Fruit fly (Drosophila melanogaster): ENCODE data around the gene cysu.

Gene cysu

dm6 chr3R:17415439-17415838, 10.1 kb upstream of the cysu start, which contains the start of gene CG5866:
TSS of gene CG5866 (plus strand) at chr3R:17415739.
- TF ChIP-seq pan (optimal IDR thresholded peaks at IDR 0.05) (no peak), usp (GFP tag; optimal IDR thresholded peaks at IDR 0.05) (no peak), Dll (optimal IDR thresholded peaks at IDR 0.05) (no peak), EcR (GFP tag; optimal IDR thresholded peaks at IDR 0.05) (no peak), psq (optimal IDR thresholded peaks at IDR 0.05) (no peak), CG8478 (optimal IDR thresholded peaks at IDR 0.05) (no peak)

DNA sequence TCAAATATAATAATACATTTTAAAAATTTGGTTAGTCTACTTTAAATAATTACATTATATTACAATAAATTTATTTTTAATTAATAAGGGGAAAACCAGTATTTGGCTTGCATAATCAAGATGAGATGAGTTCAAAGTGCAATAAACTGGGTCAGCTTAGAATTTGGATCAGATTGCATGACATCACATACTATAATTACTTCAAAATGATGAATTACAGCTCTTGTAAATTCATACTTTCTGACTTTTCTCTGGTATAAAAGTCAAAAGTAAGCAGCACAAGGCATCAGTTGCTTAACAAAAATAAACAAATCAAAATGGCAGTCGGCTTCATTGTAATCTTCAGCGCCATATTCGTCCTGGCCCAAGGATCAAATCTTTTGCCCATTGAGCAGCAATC, 8.4 kb upstream of the cysu start, which contains the start of gene CG33333:
TSS of gene CG33333 (plus strand) at position 301 of the 400 bp plus-strand sequence.
- TF ChIP-seq Dll (optimal IDR thresholded peaks at IDR 0.05) (no peak), pan (optimal IDR thresholded peaks at IDR 0.05) (no peak), usp (GFP tag; optimal IDR thresholded peaks at IDR 0.05) (no peak), psq (optimal IDR thresholded peaks at IDR 0.05) (no peak), EcR (GFP tag; optimal IDR thresholded peaks at IDR 0.05) (no peak)

DNA sequence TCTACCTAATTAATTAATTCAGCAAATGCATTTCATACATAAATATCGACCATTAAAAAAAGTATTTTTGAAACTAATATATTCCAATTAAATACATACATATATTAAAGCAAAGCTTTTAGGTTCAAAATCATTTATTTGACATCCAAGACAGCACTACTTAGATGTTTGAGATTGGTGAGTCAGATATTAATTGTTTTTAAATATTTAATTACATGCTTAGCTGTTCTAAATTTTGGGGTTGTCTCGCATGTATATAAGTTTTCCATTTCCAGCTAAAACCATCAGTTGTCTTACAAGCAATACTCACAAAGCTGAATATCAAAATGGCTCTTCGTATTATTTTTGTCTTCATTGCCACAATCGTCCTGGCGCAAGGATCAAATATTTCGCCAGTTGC, 7.1 kb upstream of the cysu start, which contains the start of gene CG42834:
TSS of gene CG42834 (plus strand) at position 301 of the 400 bp plus-strand sequence.
- TF ChIP-seq psq (optimal IDR thresholded peaks at IDR 0.05) (no peak), CG8478 (optimal IDR thresholded peaks at IDR 0.05) (no peak), EcR (GFP tag; optimal IDR thresholded peaks at IDR 0.05) (no peak), Dll (optimal IDR thresholded peaks at IDR 0.05) (no peak), usp (GFP tag; optimal IDR thresholded peaks at IDR 0.05) (no peak), pan (optimal IDR thresholded peaks at IDR 0.05) (no peak)

dm6 chr3R:17420338-17420737, 5.2 kb upstream of the cysu start, which contains the start of gene CG42835:
TSS of gene CG42835 (plus strand) at chr3R:17420638.
- TF ChIP-seq Dll (optimal IDR thresholded peaks at IDR 0.05) (no peak), pan (optimal IDR thresholded peaks at IDR 0.05) (no peak), CG8478 (optimal IDR thresholded peaks at IDR 0.05) (no peak), EcR (GFP tag; optimal IDR thresholded peaks at IDR 0.05) (no peak)

- no peak for TF ChIP-seq EcR (GFP tag; optimal IDR thresholded peaks at IDR 0.05)
- no peak for TF ChIP-seq CG8478 (optimal IDR thresholded peaks at IDR 0.05)
- TF ChIP-seq Dll (optimal IDR thresholded peaks at IDR 0.05) = no peak
- no peak for TF ChIP-seq pan (optimal IDR thresholded peaks at IDR 0.05)
- TF ChIP-seq usp (GFP tag; optimal IDR thresholded peaks at IDR 0.05) = no peak
Measured at dm6 chr3R:17422102-17422501, 3.5 kb upstream of the cysu start, which contains the start of gene CG14332. TSS of gene CG14332 (minus strand) at chr3R:17422202.

DNA sequence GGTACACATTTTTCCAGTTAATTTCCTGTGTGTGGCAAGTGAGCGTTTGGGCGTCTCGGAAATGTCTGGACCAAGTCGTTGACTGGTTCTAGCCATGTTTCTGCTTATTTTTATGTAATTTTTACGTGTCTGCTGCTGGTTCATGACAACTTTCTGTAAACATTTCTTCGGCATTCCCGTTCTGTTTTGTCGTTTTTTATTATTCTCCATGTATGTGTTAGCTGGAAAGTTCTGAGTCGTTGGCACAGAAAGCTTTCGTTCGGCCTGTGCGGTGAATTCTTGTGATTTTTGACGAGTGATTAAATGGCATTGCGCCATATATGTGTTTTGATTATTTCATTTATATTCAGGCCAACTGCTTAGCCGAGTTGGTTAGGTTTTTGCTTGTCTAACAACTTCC, 697 bp downstream of the cysu start:
- TF ChIP-seq Dll (optimal IDR thresholded peaks at IDR 0.05) (no peak), EcR (GFP tag; optimal IDR thresholded peaks at IDR 0.05) (no peak), CG8478 (optimal IDR thresholded peaks at IDR 0.05) (no peak), pan (optimal IDR thresholded peaks at IDR 0.05) (no peak), usp (GFP tag; optimal IDR thresholded peaks at IDR 0.05) (no peak), psq (optimal IDR thresholded peaks at IDR 0.05) (no peak)

DNA sequence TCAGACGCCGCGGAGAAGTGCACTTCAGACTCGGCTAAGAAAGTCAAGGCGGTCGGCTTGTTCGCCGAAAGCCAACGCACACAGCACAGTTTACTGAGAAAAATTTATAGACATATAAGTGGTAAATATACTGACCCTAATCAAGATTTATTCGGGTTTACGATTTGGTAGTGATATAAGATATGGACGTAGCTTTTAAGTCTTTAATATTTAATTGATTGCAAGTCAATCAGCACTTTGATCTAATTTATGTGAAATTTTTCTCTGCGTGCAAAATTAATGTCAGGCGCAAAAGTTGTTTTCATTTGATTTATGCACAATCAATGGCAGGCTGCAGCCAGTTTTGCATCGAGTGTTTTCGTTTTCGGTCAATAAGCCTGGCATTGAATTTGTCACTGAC, 4.9 kb downstream of the cysu start:
- no peak for TF ChIP-seq EcR (GFP tag; optimal IDR thresholded peaks at IDR 0.05)
- no peak for TF ChIP-seq CG8478 (optimal IDR thresholded peaks at IDR 0.05)
- no peak for TF ChIP-seq psq (optimal IDR thresholded peaks at IDR 0.05)
- TF ChIP-seq usp (GFP tag; optimal IDR thresholded peaks at IDR 0.05) = no peak
- TF ChIP-seq Dll (optimal IDR thresholded peaks at IDR 0.05) = no peak

dm6 chr3R:17433117-17433516, 7.5 kb downstream of the cysu start:
- TF ChIP-seq pan (optimal IDR thresholded peaks at IDR 0.05) = no peak
- no peak for TF ChIP-seq EcR (GFP tag; optimal IDR thresholded peaks at IDR 0.05)
- no peak for TF ChIP-seq psq (optimal IDR thresholded peaks at IDR 0.05)

dm6 chr3R:17434330-17434729, 8.8 kb downstream of the cysu start, which contains the start of gene CG44090:
TSS of gene CG44090 (minus strand) at chr3R:17434430.
- TF ChIP-seq usp (GFP tag; optimal IDR thresholded peaks at IDR 0.05) (no peak), Dll (optimal IDR thresholded peaks at IDR 0.05) (no peak), EcR (GFP tag; optimal IDR thresholded peaks at IDR 0.05) (no peak), CG8478 (optimal IDR thresholded peaks at IDR 0.05) (no peak)

dm6 chr3R:17440628-17441027, 15.1 kb downstream of the cysu start, which contains the start of gene CG14331:
TSS of gene CG14331 (minus strand) at chr3R:17440728.
- TF ChIP-seq Dll (optimal IDR thresholded peaks at IDR 0.05) = no peak
- no peak for TF ChIP-seq CG8478 (optimal IDR thresholded peaks at IDR 0.05)
- TF ChIP-seq psq (optimal IDR thresholded peaks at IDR 0.05) = no peak
- TF ChIP-seq usp (GFP tag; optimal IDR thresholded peaks at IDR 0.05) = no peak
- no peak for TF ChIP-seq pan (optimal IDR thresholded peaks at IDR 0.05)

dm6 chr3R:17447615-17448014, 22.0 kb downstream of the cysu start:
- TF ChIP-seq CG8478 (optimal IDR thresholded peaks at IDR 0.05) (no peak), Dll (optimal IDR thresholded peaks at IDR 0.05) (no peak), usp (GFP tag; optimal IDR thresholded peaks at IDR 0.05) (no peak), pan (optimal IDR thresholded peaks at IDR 0.05) (no peak)

- no peak for TF ChIP-seq CG8478 (optimal IDR thresholded peaks at IDR 0.05)
- TF ChIP-seq psq (optimal IDR thresholded peaks at IDR 0.05) = no peak
- TF ChIP-seq usp (GFP tag; optimal IDR thresholded peaks at IDR 0.05) = no peak
- TF ChIP-seq EcR (GFP tag; optimal IDR thresholded peaks at IDR 0.05) = no peak
- no peak for TF ChIP-seq pan (optimal IDR thresholded peaks at IDR 0.05)
- no peak for TF ChIP-seq Dll (optimal IDR thresholded peaks at IDR 0.05)
Measured at dm6 chr3R:17448758-17449157, 23.2 kb downstream of the cysu start, which contains the start of gene Eh. TSS of gene Eh (minus strand) at chr3R:17448858.

- TF ChIP-seq EcR (GFP tag; optimal IDR thresholded peaks at IDR 0.05) = no peak
- TF ChIP-seq pan (optimal IDR thresholded peaks at IDR 0.05) = no peak
- no peak for TF ChIP-seq psq (optimal IDR thresholded peaks at IDR 0.05)
- TF ChIP-seq usp (GFP tag; optimal IDR thresholded peaks at IDR 0.05) = no peak
- TF ChIP-seq Dll (optimal IDR thresholded peaks at IDR 0.05) = no peak
- no peak for TF ChIP-seq CG8478 (optimal IDR thresholded peaks at IDR 0.05)
Measured at dm6 chr3R:17449402-17449801, 23.8 kb downstream of the cysu start.

Measured in whole organism.